Worm (Caenorhabditis elegans) whole organism, L4/young adult: ENCODE measurements around the gene nhr-103.

Experiments
- W03F9.2 ChIP-seq: fragments of 150-350 bp; optimal IDR thresholded peaks from 2 replicates; lab custom pipeline; 2014; ENCODE audit warnings: missing biosample characterization, missing genetic modification characterization
- dao-5 ChIP-seq: sonication (generic microtip); optimal IDR thresholded peaks from 2 replicates; lab custom pipeline; 2016; ENCODE audit warnings: missing genotype, missing genetic modification characterization, moderate library complexity, missing compliant biosample characterization
- him-1 ChIP-seq: sonication (generic microtip); optimal IDR thresholded peaks from 2 replicates; lab custom pipeline; 2016; ENCODE audit warnings: missing genotype, missing genetic modification reagents, missing genetic modification characterization, missing compliant biosample characterization

The nhr-103 gene

DNA sequence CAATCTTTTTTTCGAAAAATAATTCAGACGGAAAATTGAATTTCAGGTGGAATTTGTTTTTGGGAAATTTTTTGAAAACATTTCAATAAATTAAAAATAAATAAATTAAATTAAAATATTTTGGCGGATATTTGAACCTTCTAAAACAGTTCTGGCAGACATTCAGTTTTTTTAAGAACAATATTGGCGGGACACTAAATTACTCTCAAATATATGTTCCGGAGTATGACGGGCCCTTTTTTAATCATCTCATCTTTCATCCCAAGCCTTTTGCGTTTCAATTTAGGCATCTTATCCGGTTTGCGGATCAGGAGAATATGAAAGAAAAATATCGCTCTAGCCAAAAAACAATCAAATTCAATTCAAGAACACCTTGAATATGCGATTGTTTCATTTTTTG lies 18.4 kb upstream of the nhr-103 start, which contains the start of gene svh-11:
svh-11 (plus strand) TSS at position 301 of the 400 bp plus-strand sequence.
- no peak for TF ChIP-seq dao-5 (tag; lab: Kevin White, UChicago)
- TF ChIP-seq him-1 (tag; lab: Kevin White, UChicago), result no peak
- no peak for TF ChIP-seq W03F9.2 (tag; lab: Kevin White, UChicago)

DNA sequence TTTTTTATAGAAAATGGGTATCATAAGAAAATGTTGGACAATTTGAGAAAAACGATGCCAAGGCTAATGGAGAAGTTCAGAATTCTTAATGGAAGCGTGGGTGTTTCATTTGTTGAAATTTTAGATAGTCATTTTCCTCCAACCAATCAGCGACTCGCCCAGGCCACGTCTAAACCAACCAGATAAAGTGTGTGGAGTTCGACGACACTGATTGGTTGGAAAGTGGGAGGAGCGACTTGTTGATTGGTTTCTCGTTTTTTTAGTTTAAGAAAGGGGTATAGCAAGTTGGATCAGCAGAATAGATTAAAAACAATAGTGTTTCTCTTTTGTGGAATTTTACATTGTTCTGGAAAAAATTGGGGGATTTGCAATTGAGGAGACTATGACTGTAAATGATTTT lies 17.7 kb upstream of the nhr-103 start:
- no peak for TF ChIP-seq dao-5 (tag; lab: Kevin White, UChicago)

DNA sequence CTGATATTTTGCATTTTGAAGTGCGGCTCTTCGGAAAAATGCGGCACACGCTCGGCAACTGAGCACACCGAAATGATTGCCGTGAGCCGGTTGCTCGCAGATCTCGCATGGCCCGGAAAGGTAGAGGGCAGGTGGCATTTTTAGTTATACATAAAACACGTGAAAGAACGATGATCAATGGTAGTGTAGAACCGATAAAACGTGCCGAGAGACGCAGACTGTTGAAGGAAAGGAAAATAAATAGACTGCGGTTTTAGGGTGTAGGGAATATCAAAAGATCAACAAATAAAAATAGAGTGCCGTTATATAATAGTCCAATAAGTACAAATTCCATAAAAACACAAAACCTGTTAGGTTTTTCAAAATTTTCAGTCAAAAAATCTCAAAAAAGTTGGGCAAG lies 13.3 kb upstream of the nhr-103 start, which contains the start of gene nhr-133:
nhr-133 (minus strand) TSS at position 183 of the 400 bp plus-strand sequence.
- TF ChIP-seq W03F9.2 (tag; lab: Kevin White, UChicago) (no peak), him-1 (tag; lab: Kevin White, UChicago) (no peak), dao-5 (tag; lab: Kevin White, UChicago) (no peak)

DNA sequence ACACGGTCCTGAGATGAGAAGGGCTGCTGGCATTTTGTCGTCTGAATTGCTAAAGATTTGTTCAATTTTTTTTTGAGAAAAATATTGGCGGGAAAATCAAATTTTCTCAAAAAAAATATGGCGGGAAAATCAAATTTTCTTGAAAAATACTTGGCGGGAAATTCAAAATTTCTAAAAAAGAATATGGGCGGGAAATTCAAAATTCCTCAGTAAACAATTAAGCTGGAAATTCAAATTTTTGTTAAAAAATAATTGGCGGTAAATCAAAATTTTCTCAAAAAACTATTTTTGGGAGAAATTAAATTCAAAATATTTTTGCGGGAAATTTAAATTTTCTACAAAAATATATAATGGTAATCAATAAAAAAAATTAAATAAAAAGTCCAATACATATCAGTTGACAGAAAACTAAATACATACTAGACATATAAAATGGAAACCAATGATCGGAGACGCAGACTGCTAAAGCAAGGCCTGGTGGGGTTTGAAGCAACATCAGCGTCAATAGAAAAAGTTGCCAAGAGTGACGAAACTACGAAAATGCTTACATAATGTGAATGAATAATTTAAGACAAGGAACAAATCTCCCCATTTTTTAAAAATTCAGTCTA lies 10.7 kb upstream of the nhr-103 start, which contains the start of gene nhr-184:
nhr-184 (minus strand) TSS at position 51 of the 611 bp plus-strand sequence.
- TF ChIP-seq him-1 (tag; lab: Kevin White, UChicago) (no peak), dao-5 (tag; lab: Kevin White, UChicago) (no peak), W03F9.2 (tag; lab: Kevin White, UChicago) (peak; percentile 33)

DNA sequence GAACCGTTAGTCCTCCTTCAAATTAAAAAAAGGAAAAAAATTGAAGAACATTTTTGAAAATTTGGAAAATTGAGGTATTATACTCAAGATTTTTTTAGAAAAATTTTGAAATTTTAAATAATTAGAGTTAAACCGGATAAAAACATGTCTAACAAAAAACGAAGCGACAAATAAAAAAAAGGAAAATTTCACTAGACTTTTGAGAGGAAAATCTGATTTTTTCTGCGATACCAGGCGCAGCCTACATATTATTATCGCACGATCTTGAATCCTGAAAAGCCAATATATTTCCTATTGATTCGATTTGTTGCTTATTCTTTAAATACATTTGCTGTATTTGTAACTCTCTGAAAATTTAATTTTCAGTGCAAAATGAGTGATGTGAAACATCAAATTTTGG lies 9.9 kb upstream of the nhr-103 start, which contains the start of gene nstp-8:
nstp-8 (plus strand) TSS at position 301 of the 400 bp plus-strand sequence.
- no peak for TF ChIP-seq him-1 (tag; lab: Kevin White, UChicago)
- no peak for TF ChIP-seq dao-5 (tag; lab: Kevin White, UChicago)
- TF ChIP-seq W03F9.2 (tag; lab: Kevin White, UChicago), result no peak

DNA sequence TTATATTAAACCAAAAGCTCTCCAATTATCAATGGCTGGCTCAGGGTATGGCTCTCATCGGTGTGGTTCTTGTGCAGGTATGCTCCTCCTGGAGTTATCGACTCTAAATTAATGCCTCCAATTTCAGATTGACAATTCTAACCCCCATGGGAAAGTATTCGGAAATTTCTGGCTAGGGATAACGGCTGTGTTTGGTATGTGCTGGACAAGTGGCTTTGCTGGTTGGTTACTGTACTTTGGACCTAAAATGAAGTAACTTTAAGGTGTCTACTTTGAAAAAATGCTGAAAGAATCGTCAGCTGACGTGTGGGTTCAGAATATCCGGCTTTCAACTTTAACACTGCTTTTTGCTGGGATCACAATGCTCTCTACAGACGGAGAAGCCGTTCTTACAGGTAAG lies 8.3 kb upstream of the nhr-103 start:
- no peak for TF ChIP-seq W03F9.2 (tag; lab: Kevin White, UChicago)

DNA sequence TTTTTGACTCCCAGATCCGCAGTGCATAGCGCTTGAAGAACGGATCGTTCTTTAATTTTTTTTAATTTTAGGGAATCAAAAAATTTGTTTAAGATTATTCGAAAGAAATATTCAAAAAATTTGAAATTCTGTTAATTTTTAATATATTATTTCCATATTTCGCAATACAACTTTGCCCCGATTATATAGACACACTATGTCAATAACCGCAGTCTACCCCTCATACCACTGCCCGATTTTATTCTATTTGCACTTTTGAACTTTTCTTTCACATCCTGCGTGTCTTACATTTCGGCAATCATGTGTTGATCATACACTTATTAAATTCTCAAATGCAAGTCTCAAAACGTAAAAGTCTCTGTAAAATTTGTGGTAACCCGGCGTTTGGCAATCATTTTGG lies 6.4 kb upstream of the nhr-103 start, which contains the start of gene nhr-56:
nhr-56 (plus strand) TSS at position 202 of the 400 bp plus-strand sequence.
- no peak for TF ChIP-seq W03F9.2 (tag; lab: Kevin White, UChicago)
- no peak for TF ChIP-seq dao-5 (tag; lab: Kevin White, UChicago)
- no peak for TF ChIP-seq him-1 (tag; lab: Kevin White, UChicago)

DNA sequence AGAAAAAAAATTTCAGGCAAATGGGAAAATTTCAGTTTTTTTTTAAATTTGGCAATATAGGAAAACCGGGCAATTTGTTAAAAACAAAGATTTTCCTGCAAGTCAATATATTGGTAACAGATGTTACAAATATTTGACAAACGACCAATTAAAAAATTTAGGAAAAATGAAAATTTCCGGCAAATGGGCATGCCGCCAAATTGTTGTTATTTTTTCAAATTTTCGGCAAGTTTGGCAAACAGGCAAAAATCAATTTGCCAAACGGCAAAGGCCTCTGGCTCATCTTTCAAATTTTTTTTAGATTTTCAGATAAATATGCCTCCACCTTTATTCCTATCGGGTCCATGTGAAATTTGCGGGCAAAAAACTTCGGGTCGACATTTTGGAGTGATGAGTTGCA lies 3.5 kb upstream of the nhr-103 start, which contains the start of gene nhr-128:
nhr-128 (plus strand) TSS at position 301 of the 400 bp plus-strand sequence.
- TF ChIP-seq W03F9.2 (tag; lab: Kevin White, UChicago), result no peak
- TF ChIP-seq him-1 (tag; lab: Kevin White, UChicago), result no peak
- no peak for TF ChIP-seq dao-5 (tag; lab: Kevin White, UChicago)

DNA sequence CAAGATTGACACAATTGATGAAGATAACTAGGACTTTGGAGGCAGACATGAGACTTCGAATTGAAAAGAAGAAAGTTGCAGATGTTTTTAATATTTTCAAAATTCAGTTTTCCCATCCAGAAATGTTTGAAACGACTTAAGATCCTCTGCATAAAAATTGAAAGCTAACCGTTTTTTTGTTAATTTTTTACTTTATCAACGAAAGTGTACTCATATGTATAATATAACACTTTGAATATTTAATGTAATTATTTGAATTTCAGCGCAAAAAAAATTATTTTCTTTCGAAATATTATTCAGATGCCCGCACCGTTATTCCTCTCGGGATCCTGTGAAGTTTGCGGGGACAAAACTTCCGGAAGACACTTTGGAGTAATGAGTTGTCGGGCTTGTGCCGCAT lies 1.7 kb downstream of the nhr-103 start, which contains the start of gene nhr-18:
nhr-18 (plus strand) TSS at position 301 of the 400 bp plus-strand sequence.
- TF ChIP-seq dao-5 (tag; lab: Kevin White, UChicago), result no peak
- TF ChIP-seq him-1 (tag; lab: Kevin White, UChicago), result no peak
- no peak for TF ChIP-seq W03F9.2 (tag; lab: Kevin White, UChicago)

DNA sequence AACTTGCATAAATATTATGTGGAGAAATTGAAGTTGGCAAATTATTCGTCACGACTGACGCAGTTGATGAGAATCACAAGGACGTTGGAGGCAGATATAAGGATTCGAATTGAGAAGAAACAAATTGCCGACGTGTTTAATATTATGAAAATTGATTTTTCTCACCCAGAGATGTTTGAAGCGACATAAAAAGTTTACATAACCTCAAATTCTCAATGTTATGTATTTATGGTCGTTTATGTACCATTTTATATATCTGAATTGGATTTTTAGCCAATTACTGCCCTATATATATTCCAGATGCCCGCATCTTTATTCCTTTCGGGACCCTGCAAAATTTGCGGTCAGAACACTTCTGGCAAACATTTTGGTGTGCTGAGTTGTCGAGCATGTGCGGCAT lies 3.6 kb downstream of the nhr-103 start, which contains the start of gene nhr-126:
nhr-126 (plus strand) TSS at position 301 of the 400 bp plus-strand sequence.
- TF ChIP-seq dao-5 (tag; lab: Kevin White, UChicago), result no peak
- no peak for TF ChIP-seq W03F9.2 (tag; lab: Kevin White, UChicago)
- no peak for TF ChIP-seq him-1 (tag; lab: Kevin White, UChicago)

DNA sequence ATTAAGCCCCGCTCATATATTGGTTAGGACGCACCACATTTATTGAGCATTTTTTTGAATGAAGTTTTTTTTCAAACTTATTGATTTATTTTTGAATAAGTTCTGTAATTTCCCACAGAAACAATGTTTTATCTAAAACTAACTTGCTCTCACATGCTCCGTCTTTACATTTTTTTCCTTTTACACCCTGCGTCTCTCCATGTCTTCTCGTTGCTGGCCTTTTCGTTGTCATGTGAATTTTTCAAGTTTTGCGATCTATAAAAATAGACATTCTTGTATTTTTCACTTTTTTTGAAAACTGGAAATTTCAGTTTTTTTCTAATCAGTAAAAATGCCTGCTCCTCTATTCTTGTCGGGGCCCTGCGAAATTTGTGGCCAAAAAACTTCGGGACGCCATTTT lies 5.7 kb downstream of the nhr-103 start, which contains the start of gene nhr-134:
nhr-134 (plus strand) TSS at position 312 of the 400 bp plus-strand sequence.
- TF ChIP-seq W03F9.2 (tag; lab: Kevin White, UChicago), result no peak
- no peak for TF ChIP-seq him-1 (tag; lab: Kevin White, UChicago)
- no peak for TF ChIP-seq dao-5 (tag; lab: Kevin White, UChicago)

DNA sequence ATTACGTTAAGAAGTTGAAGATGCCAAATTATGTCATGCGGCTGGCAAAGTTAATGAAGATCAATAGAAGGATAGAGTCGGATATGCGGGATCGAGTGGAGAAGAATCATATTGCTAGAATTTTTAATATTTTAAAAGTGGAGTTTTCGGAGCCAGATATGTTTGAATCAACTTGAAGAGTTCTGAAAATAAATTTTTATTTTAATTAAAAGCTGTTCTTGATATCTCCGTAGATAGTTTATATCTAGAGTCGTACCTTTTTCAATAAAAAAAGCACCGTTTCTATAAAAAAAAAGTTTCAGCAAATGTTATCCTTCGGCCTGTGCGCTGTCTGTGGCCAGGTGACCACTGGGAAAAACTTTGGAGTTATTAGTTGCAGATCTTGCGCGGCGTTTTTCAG lies 7.9 kb downstream of the nhr-103 start, which contains the start of gene nhr-96:
nhr-96 (plus strand) TSS at position 301 of the 400 bp plus-strand sequence.
- TF ChIP-seq W03F9.2 (tag; lab: Kevin White, UChicago) (no peak), him-1 (tag; lab: Kevin White, UChicago) (no peak), dao-5 (tag; lab: Kevin White, UChicago) (no peak)

DNA sequence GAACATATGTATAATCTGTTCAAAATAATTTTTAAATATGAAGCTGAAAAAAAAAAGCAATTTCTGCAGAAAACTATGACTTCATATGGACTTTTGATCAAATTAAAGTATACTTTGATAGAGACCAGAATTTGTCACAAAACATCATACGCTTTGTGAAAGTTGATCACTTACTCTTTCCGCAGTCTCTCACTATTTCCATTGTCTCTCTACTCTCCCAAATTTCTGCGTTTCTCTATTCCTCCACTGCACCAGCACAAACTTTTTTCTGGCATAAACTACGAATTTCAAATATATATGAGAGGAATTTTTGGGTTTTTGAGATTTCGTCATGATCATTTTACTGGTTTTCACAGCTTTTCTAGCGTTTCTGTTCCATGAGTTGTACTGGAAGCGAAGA lies 10.6 kb downstream of the nhr-103 start, which contains the start of gene cyp-33C4:
cyp-33C4 (plus strand) TSS at position 293 of the 400 bp plus-strand sequence.
- TF ChIP-seq him-1 (tag; lab: Kevin White, UChicago), result no peak
- TF ChIP-seq dao-5 (tag; lab: Kevin White, UChicago), result no peak
- no peak for TF ChIP-seq W03F9.2 (tag; lab: Kevin White, UChicago)
